Worm (Caenorhabditis elegans) whole organism, early embryonic: ENCODE measurements around the gene miz-1.

Experiments
- B0310.2 ChIP-seq: sonication (generic microtip); optimal IDR thresholded peaks from 2 replicates; lab custom pipeline; 2016; ENCODE audit warnings: mild to moderate bottlenecking, missing genetic modification characterization, missing compliant biosample characterization
- F13C5.2 ChIP-seq: sonication (generic microtip); optimal IDR thresholded peaks from 2 replicates; lab custom pipeline; 2017; ENCODE audit warnings: mild to moderate bottlenecking, missing genetic modification characterization, inconsistent platforms, missing compliant biosample characterization
- aly-1 ChIP-seq: sonication (generic microtip); optimal IDR thresholded peaks from 2 replicates; lab custom pipeline; 2016; ENCODE audit warnings: missing genetic modification characterization, missing compliant biosample characterization
- ama-1 ChIP-seq: fragments of 150-350 bp; optimal IDR thresholded peaks from 2 replicates; lab custom pipeline; 2014
- ceh-13 ChIP-seq: fragments of 200-800 bp; sonication (Bioruptor generic); optimal IDR thresholded peaks from 2 replicates; lab custom pipeline; 2018; ENCODE audit warnings: mild to moderate bottlenecking, missing genetic modification characterization, missing compliant biosample characterization
- ceh-36 ChIP-seq: sonication (generic microtip); optimal IDR thresholded peaks from 2 replicates; lab custom pipeline; 2016; ENCODE audit warnings: missing genetic modification characterization, inconsistent platforms, missing compliant biosample characterization
- ets-7 ChIP-seq: sonication (generic microtip); optimal IDR thresholded peaks from 2 replicates; lab custom pipeline; 2016; ENCODE audit warnings: missing genotype, missing genetic modification characterization, missing compliant biosample characterization
- flt-1 ChIP-seq: fragments of 200-800 bp; sonication (Bioruptor generic); IDR thresholded peaks from 2 replicates; pipeline ENCODE4 v1.3.6; 2022; ENCODE audit warnings: missing genetic modification characterization, missing compliant biosample characterization
- hmbx-1 ChIP-seq: sonication (generic microtip); optimal IDR thresholded peaks from 2 replicates; lab custom pipeline; 2016; ENCODE audit warnings: mild to moderate bottlenecking, missing genetic modification characterization, missing compliant biosample characterization
- hmg-4 ChIP-seq: fragments of 200-800 bp; sonication (Bioruptor generic); optimal IDR thresholded peaks from 2 replicates; lab custom pipeline; 2018; ENCODE audit warnings: mild to moderate bottlenecking, missing genetic modification characterization, missing compliant biosample characterization
- hnd-1 ChIP-seq: sonication (generic microtip); optimal IDR thresholded peaks from 2 replicates; lab custom pipeline; 2016; ENCODE audit warnings: missing genetic modification characterization, missing compliant biosample characterization
- pes-1 ChIP-seq: fragments of 200-800 bp; sonication (Bioruptor generic); IDR thresholded peaks from 2 replicates; pipeline ENCODE4 v1.3.6; 2022; ENCODE audit warnings: missing genetic modification reagents, missing genetic modification characterization, missing compliant biosample characterization
- scrt-1 ChIP-seq: fragments of 200-800 bp; sonication (Bioruptor generic); IDR thresholded peaks from 2 replicates; pipeline ENCODE4 v1.3.6; 2022; ENCODE audit warnings: missing genetic modification characterization, missing compliant biosample characterization
- sea-1 ChIP-seq: fragments of 200-800 bp; sonication (Bioruptor generic); conservative IDR thresholded peaks from 2 replicates; pipeline ENCODE4 v1.3.6; 2022; ENCODE audit warnings: missing genetic modification characterization, missing compliant biosample characterization
- tbx-11 ChIP-seq: fragments of 200-800 bp; sonication (Bioruptor generic); IDR thresholded peaks from 2 replicates; pipeline ENCODE4 v1.3.6; 2022; ENCODE audit warnings: missing genetic modification characterization, missing compliant biosample characterization
- tbx-37 ChIP-seq: fragments of 200-800 bp; sonication (Bioruptor generic); conservative IDR thresholded peaks from 2 replicates; pipeline ENCODE4 v1.3.6; 2022; ENCODE audit warnings: missing genetic modification reagents, missing genetic modification characterization, missing compliant biosample characterization
- tra-4 ChIP-seq: sonication (generic microtip); optimal IDR thresholded peaks from 2 replicates; lab custom pipeline; 2017; ENCODE audit warnings: missing genetic modification characterization, missing compliant biosample characterization

The miz-1 gene

DNA sequence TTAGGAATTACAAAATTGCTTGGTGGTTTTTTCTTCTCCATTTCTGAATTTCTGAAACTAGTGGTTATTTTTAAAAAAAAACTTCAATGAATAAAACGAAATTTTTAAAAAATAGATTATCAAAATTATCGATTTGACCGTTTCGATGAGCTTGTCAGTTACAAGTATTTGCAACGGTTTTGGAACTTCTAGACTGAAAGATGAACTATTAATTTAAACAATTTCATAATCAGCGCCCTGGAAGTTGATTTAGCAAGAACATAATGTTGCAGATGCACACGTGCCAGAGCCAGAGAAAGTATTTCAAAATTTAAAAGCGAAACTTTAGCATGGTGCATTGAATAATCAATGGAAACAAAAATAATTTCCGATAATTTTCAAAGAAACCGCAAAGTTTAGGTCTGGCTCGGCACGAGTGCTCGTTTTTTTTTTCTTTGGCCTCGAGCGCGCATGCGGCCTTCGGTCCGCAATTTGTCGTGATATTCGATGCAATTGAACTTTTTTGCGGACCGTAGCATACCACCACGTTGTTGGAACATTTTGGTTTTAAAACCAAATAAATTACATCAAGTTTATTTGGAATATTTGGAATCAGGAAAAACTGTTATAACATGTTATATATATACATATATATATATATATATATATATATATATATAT is 30.6 kb downstream of the miz-1 start, which contains the start of gene T11G6.5:
Gene T11G6.5 (minus strand): TSS at position 51 of the 660 bp plus-strand sequence.
- TF ChIP-seq hmbx-1 (tag; lab: Kevin White, UChicago) (no peak), ceh-36 (tag; lab: Kevin White, UChicago) (no peak), flt-1 (no peak), sea-1 (GFP tag; lab: Robert Waterston, UW) (no peak), ama-1 (no peak), ceh-13 (GFP tag; lab: Kevin White, UChicago) (no peak), hmg-4 (GFP tag; lab: Kevin White, UChicago) (no peak), scrt-1 (no peak), tbx-37 (no peak), B0310.2 (tag; lab: Kevin White, UChicago) (no peak), pes-1 (no peak)

DNA sequence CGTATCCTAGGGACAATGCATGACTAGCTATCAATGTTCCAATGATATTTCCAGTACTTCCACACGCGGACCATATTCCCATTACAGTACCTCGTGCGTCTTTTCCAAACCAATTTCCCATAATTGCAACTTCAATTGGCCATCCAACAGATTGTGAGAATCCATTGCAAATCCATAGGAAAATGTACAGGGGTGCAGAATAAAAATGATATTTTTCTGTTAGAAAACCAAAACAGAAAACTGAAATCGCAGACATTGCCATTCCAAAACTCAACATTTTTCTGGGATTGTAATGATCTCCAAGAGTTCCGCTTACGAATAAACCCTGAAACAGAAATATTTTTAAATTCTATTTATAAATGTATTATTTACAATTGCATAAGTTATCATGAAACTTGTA is 38.9 kb downstream of the miz-1 start:
- no peak for TF ChIP-seq ama-1
- TF ChIP-seq ceh-36 (tag; lab: Kevin White, UChicago), result no peak
- no peak for TF ChIP-seq scrt-1
- TF ChIP-seq tbx-11, result no peak
- no peak for TF ChIP-seq hmbx-1 (tag; lab: Kevin White, UChicago)
- no peak for TF ChIP-seq F13C5.2 (tag; lab: Kevin White, UChicago)
- no peak for TF ChIP-seq B0310.2 (tag; lab: Kevin White, UChicago)

DNA sequence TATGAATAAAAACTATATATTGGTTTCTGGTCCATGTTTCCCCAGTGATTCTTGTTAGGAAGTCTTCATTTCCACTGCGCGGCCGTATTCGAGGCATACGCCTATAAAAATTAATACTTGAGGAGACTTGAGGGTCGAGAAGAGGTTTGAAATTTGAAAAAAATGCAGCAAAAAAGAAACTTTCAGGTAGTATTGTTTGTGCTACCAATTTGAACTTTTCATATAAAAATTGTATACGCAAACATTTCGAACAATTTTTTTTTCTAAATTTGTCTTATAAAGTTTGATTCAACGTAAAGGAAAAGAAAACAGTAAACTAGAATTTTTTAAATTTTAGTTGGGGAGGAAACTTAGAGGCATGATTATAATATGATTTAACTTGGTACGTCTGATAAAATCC is 39.6 kb downstream of the miz-1 start, which contains the start of gene T11G6.4:
Gene T11G6.4 (minus strand): TSS at position 101 of the 400 bp plus-strand sequence.
- TF ChIP-seq ceh-13 (GFP tag; lab: Kevin White, UChicago) (no peak), pes-1 (no peak), hmg-4 (GFP tag; lab: Kevin White, UChicago) (no peak), tbx-11 (no peak), tbx-37 (no peak), ama-1 (no peak), F13C5.2 (tag; lab: Kevin White, UChicago) (no peak), ceh-36 (tag; lab: Kevin White, UChicago) (no peak), tra-4 (no peak), hnd-1 (tag; lab: Kevin White, UChicago) (no peak), aly-1 (tag; lab: Kevin White, UChicago) (no peak), scrt-1 (no peak), sea-1 (GFP tag; lab: Robert Waterston, UW) (no peak), hmbx-1 (tag; lab: Kevin White, UChicago) (no peak), B0310.2 (tag; lab: Kevin White, UChicago) (no peak), ets-7 (no peak), flt-1 (no peak)

DNA sequence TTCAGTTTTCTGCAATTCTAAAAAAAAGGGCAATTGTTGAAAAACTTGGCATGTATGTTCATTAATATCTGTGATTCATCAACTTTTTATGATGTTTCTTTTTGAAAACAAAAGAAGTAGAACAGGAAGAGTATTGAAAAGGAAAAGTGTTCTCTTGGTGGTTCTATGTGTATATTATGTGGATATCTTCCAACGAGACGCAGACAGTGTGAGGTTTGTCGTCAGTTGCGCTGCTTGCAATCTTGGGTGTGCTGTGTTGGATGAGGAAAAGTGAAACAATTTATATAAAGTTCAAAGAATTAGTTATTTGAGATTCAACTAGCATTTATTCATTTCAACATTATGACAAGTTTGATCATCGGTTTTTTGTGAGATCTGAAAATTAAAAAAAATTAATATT is 40.2 kb downstream of the miz-1 start:
- TF ChIP-seq pes-1 (no peak), tbx-37 (no peak), ets-7 (no peak)

DNA sequence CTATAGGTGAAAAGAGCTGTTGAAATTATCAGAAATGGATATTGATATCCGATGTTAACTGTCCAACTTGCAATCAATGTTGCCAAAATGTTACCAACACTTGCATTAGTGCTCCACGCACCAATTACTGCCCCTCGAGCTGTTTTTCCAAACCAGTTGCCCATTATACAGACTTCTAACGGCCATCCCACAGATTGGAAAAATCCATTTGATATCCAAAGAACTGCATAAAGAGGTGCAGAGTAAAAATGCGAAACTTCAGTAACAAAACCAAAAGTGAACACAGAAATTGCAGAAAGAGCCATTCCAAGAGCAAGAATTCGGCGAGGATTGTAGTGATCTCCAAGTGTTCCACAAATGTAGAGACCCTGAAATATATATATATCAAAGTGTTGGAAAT is 41.8 kb downstream of the miz-1 start:
- no peak for TF ChIP-seq flt-1
- TF ChIP-seq tbx-37, result no peak
- no peak for TF ChIP-seq B0310.2 (tag; lab: Kevin White, UChicago)
- no peak for TF ChIP-seq scrt-1
- no peak for TF ChIP-seq F13C5.2 (tag; lab: Kevin White, UChicago)
- no peak for TF ChIP-seq aly-1 (tag; lab: Kevin White, UChicago)
- no peak for TF ChIP-seq ceh-36 (tag; lab: Kevin White, UChicago)
- no peak for TF ChIP-seq hmbx-1 (tag; lab: Kevin White, UChicago)
- TF ChIP-seq ama-1, result no peak
- no peak for TF ChIP-seq hmg-4 (GFP tag; lab: Kevin White, UChicago)
- no peak for TF ChIP-seq sea-1 (GFP tag; lab: Robert Waterston, UW)
- TF ChIP-seq hnd-1 (tag; lab: Kevin White, UChicago), result no peak
- no peak for TF ChIP-seq ets-7
- no peak for TF ChIP-seq tbx-11

DNA sequence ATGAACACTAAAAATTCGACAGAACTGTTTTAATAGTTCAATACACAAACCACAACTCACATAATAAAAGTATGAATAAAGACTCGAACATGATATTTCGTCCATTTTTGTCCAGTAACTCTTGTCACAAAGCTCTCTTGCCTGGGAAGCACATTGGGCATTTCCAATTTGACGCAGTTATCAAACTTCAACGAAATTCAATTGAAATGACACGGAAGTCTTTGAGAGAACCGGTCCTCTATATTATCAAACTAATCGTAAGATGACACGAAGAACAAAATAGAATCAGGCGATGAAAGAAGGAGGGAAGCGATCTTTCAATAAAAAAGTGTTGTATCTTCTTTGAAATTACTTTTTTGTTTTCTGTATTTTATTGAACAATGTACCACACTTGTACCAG is 42.9 kb downstream of the miz-1 start, which contains the start of gene T11G6.3:
Gene T11G6.3 (minus strand): TSS at position 189 of the 400 bp plus-strand sequence.
- TF ChIP-seq sea-1 (GFP tag; lab: Robert Waterston, UW) (no peak), hmbx-1 (tag; lab: Kevin White, UChicago) (no peak), F13C5.2 (tag; lab: Kevin White, UChicago) (no peak), scrt-1 (no peak), flt-1 (no peak), B0310.2 (tag; lab: Kevin White, UChicago) (no peak)

DNA sequence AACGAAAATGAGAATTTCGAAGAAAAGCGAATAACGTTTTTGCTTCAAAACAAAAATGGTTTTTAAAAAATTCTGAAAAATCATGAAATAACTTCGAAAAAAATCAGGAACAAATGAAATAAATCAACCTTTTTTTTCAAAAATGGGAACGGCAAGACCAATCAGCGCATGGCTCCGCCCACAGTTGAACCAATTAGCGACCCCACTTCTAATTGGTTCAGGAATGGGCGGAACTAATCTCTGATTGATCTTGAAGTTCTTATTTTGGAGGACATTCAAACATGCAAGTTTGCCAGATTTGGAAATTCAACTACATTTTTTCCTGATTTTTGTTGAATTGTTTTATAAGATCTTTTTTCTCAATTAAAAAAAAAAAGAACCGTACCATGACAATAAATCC is 43.7 kb downstream of the miz-1 start:
- TF ChIP-seq tra-4 (no peak), ceh-13 (GFP tag; lab: Kevin White, UChicago) (no peak), flt-1 (no peak), hmbx-1 (tag; lab: Kevin White, UChicago) (no peak), hmg-4 (GFP tag; lab: Kevin White, UChicago) (no peak), hnd-1 (tag; lab: Kevin White, UChicago) (no peak), tbx-37 (no peak), ets-7 (no peak), scrt-1 (no peak), B0310.2 (tag; lab: Kevin White, UChicago) (no peak), aly-1 (tag; lab: Kevin White, UChicago) (no peak)

DNA sequence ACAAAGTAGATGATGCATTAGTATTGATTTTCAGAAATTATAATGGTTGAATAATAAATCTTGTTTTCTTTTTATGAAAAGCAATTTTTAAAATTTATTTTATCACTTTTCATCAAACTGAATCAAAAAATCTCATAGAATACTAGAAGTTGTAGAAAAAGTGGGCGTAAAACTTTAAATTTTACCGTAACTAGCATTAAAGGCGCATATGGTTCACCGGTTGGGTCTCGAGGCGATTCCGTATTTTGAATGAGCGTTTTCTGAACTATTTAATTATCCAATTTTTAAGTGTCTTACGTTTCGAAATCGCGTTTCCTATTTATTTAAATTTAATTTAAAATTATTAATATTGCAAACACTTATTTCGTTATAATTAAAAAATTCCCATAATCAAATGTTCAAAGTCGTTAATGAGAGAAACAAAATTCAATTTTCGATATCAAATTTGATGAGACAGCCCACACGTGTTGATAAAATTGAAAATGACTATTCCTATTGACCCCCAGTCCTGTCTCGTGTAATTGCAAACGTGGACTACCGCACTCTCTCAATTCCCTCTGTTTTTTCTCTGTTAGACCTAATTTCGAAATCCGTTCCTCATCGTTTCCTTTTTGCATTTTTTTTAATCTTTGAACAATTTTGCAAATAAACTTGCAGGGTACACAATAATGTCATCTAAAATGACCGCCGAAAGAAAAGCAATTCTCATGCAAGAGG is 46.3 kb downstream of the miz-1 start, which contains the start of the genes T11G6.2 and hars-1:
Gene T11G6.2 (minus strand): TSS at position 197 of the 717 bp plus-strand sequence.
Gene hars-1 (plus strand): TSS at position 658 of the 717 bp plus-strand sequence.
- no peak for TF ChIP-seq ets-7
- TF ChIP-seq tbx-11, result no peak
- TF ChIP-seq hmg-4 (GFP tag; lab: Kevin White, UChicago), result no peak
- no peak for TF ChIP-seq tbx-37
- TF ChIP-seq tra-4, result no peak
- TF ChIP-seq pes-1, result no peak
- TF ChIP-seq flt-1, result no peak
- TF ChIP-seq scrt-1, result no peak
- no peak for TF ChIP-seq ama-1
- no peak for TF ChIP-seq sea-1 (GFP tag; lab: Robert Waterston, UW)
- no peak for TF ChIP-seq F13C5.2 (tag; lab: Kevin White, UChicago)
- no peak for TF ChIP-seq B0310.2 (tag; lab: Kevin White, UChicago)
- TF ChIP-seq hmbx-1 (tag; lab: Kevin White, UChicago), result no peak
- no peak for TF ChIP-seq aly-1 (tag; lab: Kevin White, UChicago)
- TF ChIP-seq ceh-36 (tag; lab: Kevin White, UChicago), result no peak
